Fruit fly (Drosophila melanogaster): ENCODE results near the gene koko.

koko gene

DNA sequence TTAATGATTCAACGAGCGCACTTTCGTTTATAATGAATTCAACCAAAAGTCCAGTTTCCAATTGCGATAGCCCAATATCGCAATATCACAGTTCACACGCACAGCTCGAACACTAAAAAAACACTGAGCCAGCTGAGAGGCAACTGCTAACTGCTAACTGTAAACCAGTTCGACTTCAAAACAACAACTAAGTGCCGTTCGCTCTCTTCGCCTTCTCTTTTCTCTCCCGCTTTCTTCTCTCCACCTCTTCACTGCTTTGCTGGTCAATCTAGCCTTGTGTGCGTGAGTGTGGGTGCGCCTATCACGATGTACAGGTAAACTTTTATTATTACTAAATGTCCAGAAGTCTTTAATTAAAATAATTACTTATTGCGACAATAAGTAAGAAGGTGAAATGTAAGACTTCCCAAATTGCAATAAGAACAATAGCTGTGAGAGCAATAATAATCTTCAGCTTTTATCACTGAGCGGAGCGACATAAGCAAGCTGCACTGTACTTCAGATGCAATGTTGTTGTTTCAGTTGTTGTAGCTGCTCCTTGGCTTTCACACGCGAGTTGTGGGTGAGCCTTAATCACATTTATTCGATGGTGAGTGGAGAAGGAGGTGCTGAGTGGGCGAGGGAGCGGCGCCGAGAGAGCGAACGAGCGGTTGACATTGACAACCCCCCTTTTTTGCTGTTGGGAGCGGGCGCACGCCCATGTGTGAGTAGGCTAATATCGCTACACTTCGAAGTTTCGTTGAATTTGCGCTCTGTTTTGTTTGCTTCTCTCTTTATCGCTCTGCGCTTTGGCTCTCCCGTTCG, 5.8 kb upstream of the koko start, which contains the start of gene Vti1b (continued):
- TF ChIP-seq bsh (GFP tag; optimal IDR thresholded peaks at IDR 0.05) (peak; percentile 91 to 98), CG8765 (GFP tag; IDR thresholded peaks at IDR 0.05) (peak; percentile 73), CG13123 (GFP tag; optimal IDR thresholded peaks at IDR 0.05) (peak; percentile 89), gcm (GFP tag; optimal IDR thresholded peaks at IDR 0.05) (peak; percentile 88), HmgD (GFP tag; optimal IDR thresholded peaks at IDR 0.05) (peak; percentile 78), CG10431 (GFP tag; optimal IDR thresholded peaks at IDR 0.05) (peak; percentile 75), CG5245 (GFP tag; optimal IDR thresholded peaks at IDR 0.05) (peak; percentile 92), CG3995 (GFP tag; optimal IDR thresholded peaks at IDR 0.05) (peak; percentile 63), Chrac-16 (GFP tag; optimal IDR thresholded peaks at IDR 0.05) (peak; percentile 96), Sox100B (GFP tag; optimal IDR thresholded peaks at IDR 0.05) (peak; percentile 91), CG12299 (tag; optimal IDR thresholded peaks at IDR 0.05) (peak; percentile 79), bigmax (GFP tag; optimal IDR thresholded peaks at IDR 0.05) (peak; percentile 18), Atf-2 (GFP tag; optimal IDR thresholded peaks at IDR 0.05) (peak; percentile 95), lbe (GFP tag; optimal IDR thresholded peaks at IDR 0.05) (peak; percentile 93), Hand (GFP tag; optimal IDR thresholded peaks at IDR 0.05) (peak; percentile 82), disco-r (GFP tag; optimal IDR thresholded peaks at IDR 0.05) (peak; percentile 84), fd64A (GFP tag; optimal IDR thresholded peaks at IDR 0.05) (peak; percentile 86), Lim3 (GFP tag; IDR thresholded peaks at IDR 0.05) (peak; percentile 88), CTCF (GFP tag; optimal IDR thresholded peaks at IDR 0.05) (peak; percentile 52), so (GFP tag; IDR thresholded peaks at IDR 0.05) (peak; percentile 93), CG11456 (GFP tag; IDR thresholded peaks at IDR 0.05) (peak; percentile 93), ATbp (GFP tag; optimal IDR thresholded peaks at IDR 0.05) (peak; percentile 90), ro (GFP tag; IDR thresholded peaks at IDR 0.05) (peak; percentile 57; the same call in 1 of the 2 replicates), cato (GFP tag; optimal IDR thresholded peaks at IDR 0.05; ENCODE audit: borderline replicate concordance) (peak; percentile 88), D19B (GFP tag; optimal IDR thresholded peaks at IDR 0.05) (peak; percentile 77), yki (optimal IDR thresholded peaks at IDR 0.05) (peak; percentile 41), Mes4 (GFP tag; optimal IDR thresholded peaks at IDR 0.05) (peak; percentile 90), CG10654 (GFP tag; optimal IDR thresholded peaks at IDR 0.05) (peak; percentile 90), Mrtf (GFP tag; IDR thresholded peaks at IDR 0.05) (peak; percentile 85), trh (GFP tag; optimal IDR thresholded peaks at IDR 0.05) (peak; percentile 63), CG4328 (GFP tag; optimal IDR thresholded peaks at IDR 0.05) (peak; percentile 72), CG32772 (GFP tag; IDR thresholded peaks at IDR 0.05) (peak; percentile 91), gsb-n (tag; optimal IDR thresholded peaks at IDR 0.05) (peak; percentile 90), onecut (GFP tag; IDR thresholded peaks at IDR 0.05) (peak; percentile 89), HLHmδ (GFP tag; optimal IDR thresholded peaks at IDR 0.05) (peak; percentile 62), CG10979 (tag; optimal IDR thresholded peaks at IDR 0.05) (peak; percentile 94), CG13424 (tag; optimal IDR thresholded peaks at IDR 0.05) (peak; percentile 92), chn (GFP tag; optimal IDR thresholded peaks at IDR 0.05) (peak; percentile 96), Rfx (GFP tag; IDR thresholded peaks at IDR 0.05) (peak; percentile 92), CG10543 (GFP tag; optimal IDR thresholded peaks at IDR 0.05) (peak; percentile 84), seq (GFP tag; IDR thresholded peaks at IDR 0.05) (peak; percentile 89), cg (GFP tag; optimal IDR thresholded peaks at IDR 0.05) (peak; percentile 90), CG14441 (GFP tag; IDR thresholded peaks at IDR 0.05) (peak; percentile 94), Aef1 (GFP tag; IDR thresholded peaks at IDR 0.05) (peak; percentile 94), CG11093 (GFP tag; IDR thresholded peaks at IDR 0.05) (peak; percentile 93), gcm2 (GFP tag; optimal IDR thresholded peaks at IDR 0.05) (peak; percentile 91), ssp (GFP tag; IDR thresholded peaks at IDR 0.05) (peak; percentile 87), Sox102F (GFP tag; optimal IDR thresholded peaks at IDR 0.05) (peak; percentile 97), Sry-β (GFP tag; optimal IDR thresholded peaks at IDR 0.05) (peak; percentile 55), NC2α (GFP tag; optimal IDR thresholded peaks at IDR 0.05) (peak; percentile 89)
